Worm (Caenorhabditis elegans) whole organism, mixed stage, embryonic: ENCODE results near the gene F48F7.6.

Source experiments
- blmp-1 ChIP-seq: fragments of 150-350 bp; optimal IDR thresholded peaks from 2 replicates; lab custom pipeline; 2014; ENCODE audit warnings: missing biosample characterization, missing genetic modification characterization
- ces-1 ChIP-seq: fragments of 150-350 bp; optimal IDR thresholded peaks from 2 replicates; lab custom pipeline; 2014; ENCODE audit warnings: missing biosample characterization, missing genetic modification reagents, missing genetic modification characterization
- elt-1 ChIP-seq: sonication (generic microtip); optimal IDR thresholded peaks from 2 replicates; lab custom pipeline; 2017; ENCODE audit warnings: missing genetic modification characterization, mild to moderate bottlenecking, missing compliant biosample characterization, antibody characterized with exemption, moderate library complexity, borderline replicate concordance; ENCODE audit not compliant: insufficient read depth
- elt-3 ChIP-seq: fragments of 150-350 bp; optimal IDR thresholded peaks from 2 replicates; lab custom pipeline; 2014; ENCODE audit warnings: missing biosample characterization, missing genetic modification characterization
- lin-13 ChIP-seq: fragments of 150-350 bp; optimal IDR thresholded peaks from 2 replicates; lab custom pipeline; 2014; ENCODE audit warnings: missing biosample characterization, missing genetic modification characterization
- mep-1 ChIP-seq: fragments of 150-350 bp; optimal IDR thresholded peaks from 2 replicates; lab custom pipeline; 2017; ENCODE audit warnings: missing biosample characterization, missing genetic modification reagents, missing genetic modification characterization, inconsistent platforms
- mls-2 ChIP-seq: sonication (generic microtip); optimal IDR thresholded peaks from 2 replicates; lab custom pipeline; 2016; ENCODE audit warnings: mild to moderate bottlenecking, missing genetic modification characterization, moderate library complexity, missing compliant biosample characterization
- nhr-12 ChIP-seq: fragments of 150-350 bp; optimal IDR thresholded peaks from 2 replicates; lab custom pipeline; 2014; ENCODE audit warnings: missing biosample characterization, missing genetic modification characterization
- nhr-76 ChIP-seq: sonication (generic microtip); optimal IDR thresholded peaks from 2 replicates; lab custom pipeline; 2017; ENCODE audit warnings: missing biosample characterization, missing genetic modification characterization
- pha-4 ChIP-seq: fragments of 150-350 bp; optimal IDR thresholded peaks from 2 replicates; lab custom pipeline; 2018; ENCODE audit warnings: missing biosample characterization, missing genetic modification reagents, missing genetic modification characterization
- unc-62 ChIP-seq: fragments of 150-350 bp; optimal IDR thresholded peaks from 2 replicates; lab custom pipeline; 2014; ENCODE audit warnings: missing biosample characterization, missing genetic modification reagents, missing genetic modification characterization
- ztf-11 ChIP-seq: fragments of 150-350 bp; optimal IDR thresholded peaks from 2 replicates; lab custom pipeline; 2014; ENCODE audit warnings: missing biosample characterization, missing genetic modification characterization

- no peak for TF ChIP-seq lin-13 (tag; lab: Kevin White, UChicago)
- TF ChIP-seq nhr-12, result no peak
- no peak for TF ChIP-seq blmp-1 (tag; lab: Kevin White, UChicago)
- TF ChIP-seq pha-4 (tag; lab: Kevin White, UChicago), result no peak
- no peak for TF ChIP-seq elt-1
- no peak for TF ChIP-seq nhr-76
- TF ChIP-seq elt-3 (tag; lab: Kevin White, UChicago), result no peak
- TF ChIP-seq unc-62 (GFP tag; lab: Kevin White, UChicago), result no peak
- TF ChIP-seq ces-1 (GFP tag; lab: Kevin White, UChicago), result no peak
- TF ChIP-seq mls-2, result no peak
- no peak for TF ChIP-seq mep-1 (tag; lab: Kevin White, UChicago)
- TF ChIP-seq ztf-11 (tag; lab: Kevin White, UChicago), result no peak
Measured at ce11 chrX:13986307-13986706, 8.7 kb downstream of the F48F7.6 start, which contains the start of gene irld-24.
